Worm (Caenorhabditis elegans): ENCODE results near the gene gst-20.

ce11 chrII:13648230-13648629 is 38.6 kb upstream of the gst-20 start, which contains the start of gene fbxa-169:
- TF ChIP-seq sma-3 (GFP tag; optimal IDR thresholded peaks at IDR 0.05) (no peak), lin-39 (tag; optimal IDR thresholded peaks at IDR 0.05) (no peak), ztf-1 (GFP tag; conservative IDR thresholded peaks at IDR 0.05) (no peak), egl-27 (tag; optimal IDR thresholded peaks at IDR 0.05) (no peak), nhr-11 (tag; optimal IDR thresholded peaks at IDR 0.05) (no peak), nhr-77 (tag; optimal IDR thresholded peaks at IDR 0.05) (no peak), ama-1 (optimal IDR thresholded peaks at IDR 0.05) (no peak), nhr-10 (tag; optimal IDR thresholded peaks at IDR 0.05) (no peak), nhr-21 (tag; optimal IDR thresholded peaks at IDR 0.05) (no peak), fos-1 (tag; optimal IDR thresholded peaks at IDR 0.05) (no peak), ztf-11 (tag; optimal IDR thresholded peaks at IDR 0.05) (no peak)

All from whole organism, L2 larva.